Fruit fly (Drosophila melanogaster) whole organism, embryonic: ENCODE measurements around the gene CG7860.
A peak's percentile ranks its signal among the peaks of the same experiment; 100 is the strongest.

Experiments
- Atf3 ChIP-seq: fragments of 200-800 bp; sonication (Bioruptor generic); optimal IDR thresholded peaks from 3 replicates; lab custom pipeline; 2016; ENCODE audit warnings: missing biosample characterization, missing genetic modification characterization
- CG1024 ChIP-seq: fragments of 200-800 bp; sonication (Bioruptor generic); IDR thresholded peaks from 2 replicates; pipeline ENCODE4 v1.3.6; 2022; ENCODE audit warnings: missing biosample characterization, missing genetic modification characterization
- CG10274 ChIP-seq: fragments of 200-800 bp; sonication (Bioruptor generic); optimal IDR thresholded peaks from 3 replicates; lab custom pipeline; 2017; ENCODE audit warnings: missing biosample characterization, mild to moderate bottlenecking, missing genetic modification characterization
- CG12071 ChIP-seq: fragments of 200-800 bp; sonication (Bioruptor generic); optimal IDR thresholded peaks from 3 replicates; lab custom pipeline; 2018; ENCODE audit warnings: missing biosample characterization, mild to moderate bottlenecking, missing genetic modification characterization
- CG12219 ChIP-seq: fragments of 200-800 bp; sonication (Bioruptor generic); optimal IDR thresholded peaks from 3 replicates; lab custom pipeline; 2018; ENCODE audit warnings: missing biosample characterization, mild to moderate bottlenecking, missing genetic modification characterization
- CG12299 ChIP-seq: fragments of 200-800 bp; sonication (Bioruptor generic); optimal IDR thresholded peaks from 2 replicates; lab custom pipeline; 2018; ENCODE audit warnings: missing biosample characterization, mild to moderate bottlenecking, missing genetic modification characterization
- CG15479 ChIP-seq: fragments of 200-800 bp; sonication (Bioruptor generic); optimal IDR thresholded peaks from 3 replicates; lab custom pipeline; 2019; ENCODE audit warnings: missing biosample characterization, mild to moderate bottlenecking, missing genetic modification characterization, moderate library complexity
- CG15601 ChIP-seq: fragments of 200-800 bp; sonication (Bioruptor generic); optimal IDR thresholded peaks from 3 replicates; lab custom pipeline; 2019; ENCODE audit warnings: missing biosample characterization, mild to moderate bottlenecking, missing genetic modification characterization, moderate library complexity
- CG1647 ChIP-seq: fragments of 200-800 bp; sonication (Bioruptor generic); optimal IDR thresholded peaks from 3 replicates; lab custom pipeline; 2016; ENCODE audit warnings: missing biosample characterization, missing genetic modification characterization
- CG17186 ChIP-seq: fragments of 200-800 bp; sonication (Bioruptor generic); optimal IDR thresholded peaks from 3 replicates; lab custom pipeline; 2017; ENCODE audit warnings: missing biosample characterization, missing genetic modification reagents, missing genetic modification characterization
- CG17802 ChIP-seq: fragments of 200-800 bp; sonication (Bioruptor generic); optimal IDR thresholded peaks from 2 replicates; lab custom pipeline; 2018; ENCODE audit warnings: missing biosample characterization, mild to moderate bottlenecking, missing genetic modification characterization, moderate library complexity
- CG18262 ChIP-seq: fragments of 200-800 bp; optimal IDR thresholded peaks from 3 replicates; lab custom pipeline; 2019; ENCODE audit warnings: missing biosample characterization, mild to moderate bottlenecking, missing genetic modification characterization, moderate library complexity
- CG1832 ChIP-seq: fragments of 200-800 bp; sonication (Bioruptor generic); optimal IDR thresholded peaks from 2 replicates; lab custom pipeline; 2017; ENCODE audit warnings: missing biosample characterization, mild to moderate bottlenecking, missing genetic modification characterization, inconsistent platforms
- CG30403 ChIP-seq: fragments of 200-800 bp; sonication (Bioruptor generic); optimal IDR thresholded peaks from 3 replicates; lab custom pipeline; 2016; ENCODE audit warnings: missing biosample characterization, missing genetic modification characterization
- CG32772 ChIP-seq: fragments of 200-800 bp; sonication (Bioruptor generic); IDR thresholded peaks from 2 replicates; pipeline ENCODE4 v1.3.6; 2022; ENCODE audit warnings: missing biosample characterization, missing genetic modification characterization
- CG33557 ChIP-seq: fragments of 200-800 bp; sonication (Bioruptor generic); optimal IDR thresholded peaks from 2 replicates; lab custom pipeline; 2019; ENCODE audit warnings: missing biosample characterization, mild to moderate bottlenecking, missing genetic modification characterization, moderate library complexity
- CG3995 ChIP-seq: fragments of 200-800 bp; sonication (Bioruptor generic); optimal IDR thresholded peaks from 3 replicates; lab custom pipeline; 2016; ENCODE audit warnings: missing biosample characterization, missing genetic modification characterization
- CG4730 ChIP-seq: fragments of 200-800 bp; sonication (Bioruptor generic); IDR thresholded peaks from 2 replicates; pipeline ENCODE4 v1.3.6; 2022; ENCODE audit warnings: missing biosample characterization, missing genetic modification characterization
- CG5953 ChIP-seq: fragments of 200-800 bp; sonication (Bioruptor generic); IDR thresholded peaks from 2 replicates; pipeline ENCODE4 v1.3.6; 2022; ENCODE audit warnings: missing biosample characterization, missing genetic modification characterization
- CG6765 ChIP-seq: fragments of 200-800 bp; sonication (Bioruptor generic); optimal IDR thresholded peaks from 3 replicates; lab custom pipeline; 2017; ENCODE audit warnings: missing biosample characterization, mild to moderate bottlenecking, missing genetic modification characterization
- CG8290 ChIP-seq, 3 experiments: fragments of 200-800 bp; sonication (Bioruptor generic); optimal IDR thresholded peaks; 2 replicates each; lab custom pipeline; 2016 to 2019; ENCODE audit warnings: missing biosample characterization in 3 of 3, missing genetic modification characterization in 3 of 3, mild to moderate bottlenecking in 2 of 3, moderate library complexity in 1 of 3
- CG9437 ChIP-seq: fragments of 200-800 bp; sonication (Bioruptor generic); optimal IDR thresholded peaks from 2 replicates; lab custom pipeline; 2018; ENCODE audit warnings: missing biosample characterization, mild to moderate bottlenecking, missing genetic modification characterization
- CG9932 ChIP-seq: fragments of 200-800 bp; sonication (Bioruptor generic); IDR thresholded peaks from 2 replicates; pipeline ENCODE4 v1.3.6; 2022; ENCODE audit warnings: missing biosample characterization, missing genetic modification characterization
- Deaf1 ChIP-seq: fragments of 200-800 bp; optimal IDR thresholded peaks from 3 replicates; lab custom pipeline; 2019; ENCODE audit warnings: missing biosample characterization, mild to moderate bottlenecking, missing genetic modification characterization, moderate library complexity
- Doc3 ChIP-seq: fragments of 200-800 bp; sonication (Bioruptor generic); IDR thresholded peaks from 3 replicates; pipeline ENCODE4 v1.3.6; 2022; ENCODE audit warnings: missing biosample characterization, missing genetic modification characterization; ENCODE audit not compliant: partially characterized antibody
- Fer1 ChIP-seq: fragments of 200-800 bp; sonication (Bioruptor generic); optimal IDR thresholded peaks from 2 replicates; lab custom pipeline; 2017; ENCODE audit warnings: missing biosample characterization, mild to moderate bottlenecking, missing genetic modification characterization
- Hmr ChIP-seq: fragments of 200-800 bp; sonication (Bioruptor generic); optimal IDR thresholded peaks from 3 replicates; lab custom pipeline; 2017; ENCODE audit warnings: mild to moderate bottlenecking, missing biosample characterization, missing genetic modification reagents, missing genetic modification characterization
- Hr3 ChIP-seq: fragments of 200-800 bp; sonication (Bioruptor generic); optimal IDR thresholded peaks from 3 replicates; lab custom pipeline; 2016; ENCODE audit warnings: missing biosample characterization, missing genetic modification characterization
- Hsf ChIP-seq: fragments of 200-800 bp; sonication (Bioruptor generic); optimal IDR thresholded peaks from 3 replicates; lab custom pipeline; 2016; ENCODE audit warnings: missing biosample characterization, missing genetic modification characterization
- Lpt ChIP-seq: fragments of >200 bp; optimal IDR thresholded peaks from 2 replicates; lab custom pipeline; 2018; ENCODE audit warnings: missing biosample characterization, missing genetic modification characterization
- Ravus ChIP-seq: fragments of 200-800 bp; sonication (Bioruptor generic); IDR thresholded peaks from 2 replicates; pipeline ENCODE4 v1.3.6; 2022; ENCODE audit warnings: missing biosample characterization, missing genetic modification characterization
- Sin3A ChIP-seq: fragments of >200 bp; optimal IDR thresholded peaks from 2 replicates; lab custom pipeline; 2018
- amos ChIP-seq: fragments of 200-800 bp; sonication (Bioruptor generic); IDR thresholded peaks from 2 replicates; pipeline ENCODE4 v1.3.6; 2022; ENCODE audit warnings: missing biosample characterization, missing genetic modification characterization; ENCODE audit not compliant: partially characterized antibody
- bab2 ChIP-seq: fragments of 200-800 bp; sonication (Bioruptor generic); optimal IDR thresholded peaks from 2 replicates; lab custom pipeline; 2016; ENCODE audit warnings: missing biosample characterization, missing genetic modification characterization
- bcd ChIP-seq: fragments of 200-800 bp; sonication (Bioruptor generic); optimal IDR thresholded peaks from 2 replicates; lab custom pipeline; 2017; ENCODE audit warnings: missing biosample characterization, mild to moderate bottlenecking, missing genetic modification characterization
- crol ChIP-seq: fragments of 200-800 bp; sonication (Bioruptor generic); IDR thresholded peaks from 2 replicates; pipeline ENCODE4 v1.3.6; 2022; ENCODE audit warnings: missing biosample characterization, missing genetic modification characterization
- dysf ChIP-seq: fragments of 200-800 bp; sonication (Bioruptor generic); IDR thresholded peaks from 3 replicates; pipeline ENCODE4 v1.3.6; 2022; ENCODE audit warnings: missing biosample characterization, missing genetic modification characterization
- ewg ChIP-seq: fragments of 200-800 bp; sonication (Bioruptor generic); optimal IDR thresholded peaks from 3 replicates; lab custom pipeline; 2017; ENCODE audit warnings: mild to moderate bottlenecking, missing biosample characterization, missing genetic modification reagents, missing genetic modification characterization
- gcm2 ChIP-seq: fragments of 200-800 bp; sonication (Bioruptor generic); optimal IDR thresholded peaks from 2 replicates; lab custom pipeline; 2016; ENCODE audit warnings: missing biosample characterization, missing genetic modification characterization
- ham ChIP-seq: fragments of 200-800 bp; sonication (Bioruptor generic); IDR thresholded peaks from 2 replicates; pipeline ENCODE4 v1.3.6; 2022; ENCODE audit warnings: missing biosample characterization, missing genetic modification characterization
- hth ChIP-seq: fragments of >200 bp; optimal IDR thresholded peaks from 2 replicates; lab custom pipeline; 2017; ENCODE audit warnings: inconsistent platforms
- lab ChIP-seq: fragments of 200-800 bp; sonication (Bioruptor generic); optimal IDR thresholded peaks from 3 replicates; lab custom pipeline; 2017; ENCODE audit warnings: missing biosample characterization, missing genetic modification characterization, mild to moderate bottlenecking, moderate library complexity, missing genetic modification reagents
- lov ChIP-seq, 2 experiments: fragments of 200-800 bp in 1 of 2; fragments of >200 bp in 1 of 2; sonication (Bioruptor generic) in 1 of 2; IDR thresholded peaks in 1 of 2; optimal IDR thresholded peaks in 1 of 2; 2 replicates in 1 of 2; 3 replicates in 1 of 2; pipeline versions ENCODE4 v1.3.6 to Lab custom; 2017 to 2022; ENCODE audit warnings: missing biosample characterization in 1 of 2, missing genetic modification characterization in 1 of 2
- nmo ChIP-seq: fragments of 200-800 bp; sonication (Bioruptor generic); optimal IDR thresholded peaks from 2 replicates; lab custom pipeline; 2018; ENCODE audit warnings: missing biosample characterization, mild to moderate bottlenecking, missing genetic modification characterization, moderate library complexity
- pnt ChIP-seq: fragments of 200-800 bp; sonication (Bioruptor generic); optimal IDR thresholded peaks from 3 replicates; lab custom pipeline; 2016; ENCODE audit warnings: missing biosample characterization, missing genetic modification characterization
- so ChIP-seq: fragments of 200-800 bp; sonication (Bioruptor generic); IDR thresholded peaks from 3 replicates; pipeline ENCODE4 v1.3.6; 2022; ENCODE audit warnings: missing biosample characterization, missing genetic modification characterization
- stc ChIP-seq: fragments of 200-800 bp; sonication (Bioruptor generic); IDR thresholded peaks from 2 replicates; pipeline ENCODE4 v1.3.6; 2022; ENCODE audit warnings: missing biosample characterization, missing genetic modification characterization
- stwl ChIP-seq: fragments of 200-800 bp; sonication (Bioruptor generic); optimal IDR thresholded peaks from 3 replicates; lab custom pipeline; 2018; ENCODE audit warnings: missing biosample characterization, mild to moderate bottlenecking, missing genetic modification characterization, moderate library complexity
- trh ChIP-seq: fragments of 200-800 bp; sonication (Bioruptor generic); optimal IDR thresholded peaks from 2 replicates; lab custom pipeline; 2016; ENCODE audit warnings: missing biosample characterization, missing genetic modification characterization
- vvl ChIP-seq: fragments of 200-800 bp; sonication (Bioruptor generic); IDR thresholded peaks from 2 replicates; pipeline ENCODE4 v1.3.6; 2022; ENCODE audit warnings: missing biosample characterization, missing genetic modification characterization

CG7860 gene

DNA sequence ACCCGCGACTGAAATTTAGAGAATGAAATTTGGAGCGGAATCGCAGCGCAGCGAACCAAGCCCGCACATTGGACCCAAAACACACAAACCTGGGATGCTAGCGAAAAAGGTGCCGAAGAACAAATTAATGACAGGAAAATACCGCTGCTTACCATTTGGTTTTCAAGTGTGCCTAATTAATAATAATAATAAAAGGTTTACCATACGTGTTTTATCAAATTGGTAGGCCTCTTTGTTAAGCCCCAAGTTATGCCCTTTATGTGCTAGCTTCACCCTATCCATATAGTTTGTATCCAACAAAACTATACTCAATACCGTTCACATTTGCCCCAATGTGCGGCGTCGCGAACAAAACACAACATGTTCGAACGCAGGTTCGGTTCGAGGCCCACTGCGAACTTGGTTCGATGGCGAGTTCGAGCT, 14.5 kb upstream of the CG7860 start, which contains the start of gene Ac13E (continued):
- peak; percentile 59 for TF ChIP-seq CG1024
- peak; percentile 93 for TF ChIP-seq CG30403 (GFP tag; lab: Kevin White, UChicago)
- TF ChIP-seq ham (GFP tag; lab: Robert Waterston, UW) = peak; percentile 52; the same call in 1 of the 2 replicates
- TF ChIP-seq CG3995 (GFP tag; lab: Kevin White, UChicago) = peak; percentile 58
- TF ChIP-seq CG8290 (GFP tag; optimal IDR thresholded peaks at IDR 0.05; lab: Kevin White, UChicago) = peak; percentile 68
- TF ChIP-seq CG8290 (tag; optimal IDR thresholded peaks at IDR 0.05; lab: Kevin White, UChicago) = peak; percentile 54 to 68
- peak; percentile 94 for TF ChIP-seq Hmr (GFP tag; lab: Kevin White, UChicago)
- peak; percentile 15; the same call in 1 of the 2 replicates for TF ChIP-seq amos (GFP tag; lab: Robert Waterston, UW)
- peak; percentile 30 for TF ChIP-seq Ravus (GFP tag; lab: Robert Waterston, UW)
- peak; percentile 79 for TF ChIP-seq CG9437
- TF ChIP-seq Hsf (GFP tag; lab: Kevin White, UChicago) = peak; percentile 87
- TF ChIP-seq CG15601 = peak; percentile 83
- peak; percentile 83 for TF ChIP-seq CG10274
- no peak for TF ChIP-seq stwl (tag; lab: Kevin White, UChicago)
- peak; percentile 54; the same call in 1 of the 2 replicates for TF ChIP-seq CG5953 (GFP tag; lab: Robert Waterston, UW)
- peak; percentile 70 for TF ChIP-seq Deaf1 (tag; lab: Kevin White, UChicago)
- peak; percentile 84 for TF ChIP-seq CG12219
- TF ChIP-seq Atf3 = peak; percentile 78
- no peak for TF ChIP-seq CG1832 (GFP tag; lab: Kevin White, UChicago)
- TF ChIP-seq gcm2 = peak; percentile 85
- peak; percentile 91 for TF ChIP-seq vvl (GFP tag; lab: Robert Waterston, UW)
- peak; percentile 83 for TF ChIP-seq CG6765 (GFP tag; lab: Kevin White, UChicago)
- TF ChIP-seq CG9932 (GFP tag; lab: Robert Waterston, UW) = peak; percentile 90
- peak; percentile 87 for TF ChIP-seq CG33557 (GFP tag; lab: Kevin White, UChicago)
- peak; percentile 91 for TF ChIP-seq dysf (GFP tag; lab: Robert Waterston, UW)
- peak; percentile 93 for TF ChIP-seq CG18262 (tag; lab: Kevin White, UChicago)
- TF ChIP-seq Fer1 (GFP tag; lab: Kevin White, UChicago) = peak; percentile 94
- TF ChIP-seq Lpt = no peak
- no peak for TF ChIP-seq Sin3A (lab: Kevin White, UChicago)
- peak; percentile 73 for TF ChIP-seq CG1647 (GFP tag; lab: Kevin White, UChicago)
- peak; percentile 81 for TF ChIP-seq CG17186 (GFP tag; lab: Kevin White, UChicago)
- TF ChIP-seq nmo (GFP tag; lab: Kevin White, UChicago) = peak; percentile 92
- TF ChIP-seq CG12071 (GFP tag; lab: Kevin White, UChicago) = peak; percentile 75
- peak; percentile 41 for TF ChIP-seq CG15479
- peak; percentile 88 for TF ChIP-seq stc (GFP tag; lab: Robert Waterston, UW)
- peak; percentile 74 for TF ChIP-seq CG4730 (GFP tag; lab: Robert Waterston, UW)
- no peak for TF ChIP-seq lov (optimal IDR thresholded peaks at IDR 0.05; lab: Kevin White, UChicago)
- 0 out of 3 replicates have a peak, but pooled peaks have one; percentile 29 for TF ChIP-seq lov (GFP tag; IDR thresholded peaks at IDR 0.05; lab: Robert Waterston, UW)
- TF ChIP-seq Doc3 (GFP tag; lab: Robert Waterston, UW) = peak; percentile 41; the same call in 1 of the 3 replicates
- peak; percentile 69 for TF ChIP-seq bab2
- peak; percentile 92 for TF ChIP-seq so (GFP tag; lab: Robert Waterston, UW)
- TF ChIP-seq bcd = peak; percentile 88
- TF ChIP-seq lab (GFP tag; lab: Kevin White, UChicago) = peak; percentile 92
- no peak for TF ChIP-seq hth (lab: Kevin White, UChicago)
- peak; percentile 71 for TF ChIP-seq trh (GFP tag; lab: Kevin White, UChicago)
- peak; percentile 85 for TF ChIP-seq Hr3 (GFP tag; lab: Kevin White, UChicago)
- TF ChIP-seq CG12299 (tag; lab: Kevin White, UChicago) = peak; percentile 86
- TF ChIP-seq CG32772 = peak; percentile 82
- peak; percentile 22 for TF ChIP-seq CG17802 (tag; lab: Kevin White, UChicago)
- peak; percentile 76 for TF ChIP-seq ewg
- TF ChIP-seq pnt (GFP tag; lab: Kevin White, UChicago) = peak; percentile 76
- 0 out of 2 replicates have a peak, but pooled peaks have one; percentile 16 for TF ChIP-seq crol
